Fruit fly (Drosophila melanogaster) whole organism, embryonic: ENCODE measurements around the gene Mgstl.

Experiments used
- Asciz ChIP-seq: fragments of 200-800 bp; sonication (Bioruptor generic); optimal IDR thresholded peaks from 2 replicates; lab custom pipeline; 2017; ENCODE audit warnings: missing biosample characterization, mild to moderate bottlenecking, missing genetic modification characterization, missing genetic modification reagents
- Atf6 ChIP-seq: fragments of 200-800 bp; sonication (Bioruptor generic); IDR thresholded peaks from 2 replicates; pipeline ENCODE4 v1.3.6; 2022; ENCODE audit warnings: missing biosample characterization, missing genetic modification characterization
- Blimp-1 ChIP-seq: fragments of 200-800 bp; sonication (Bioruptor generic); optimal IDR thresholded peaks from 3 replicates; lab custom pipeline; 2018; ENCODE audit warnings: missing biosample characterization, missing genetic modification characterization, mild to moderate bottlenecking, moderate library complexity, missing genetic modification reagents
- CG11085 ChIP-seq: fragments of 200-800 bp; sonication (Bioruptor generic); IDR thresholded peaks from 2 replicates; pipeline ENCODE4 v1.3.6; 2022; ENCODE audit warnings: missing biosample characterization, missing genetic modification characterization
- CG12104 ChIP-seq: fragments of 200-800 bp; sonication (Bioruptor generic); optimal IDR thresholded peaks from 3 replicates; lab custom pipeline; 2016; ENCODE audit warnings: missing biosample characterization, missing genetic modification characterization
- CG14965 ChIP-seq: fragments of 200-800 bp; sonication (Bioruptor generic); optimal IDR thresholded peaks from 2 replicates; lab custom pipeline; 2016; ENCODE audit warnings: missing biosample characterization, missing genetic modification characterization, borderline replicate concordance
- CG17829 ChIP-seq: fragments of 200-800 bp; optimal IDR thresholded peaks from 2 replicates; lab custom pipeline; 2019; ENCODE audit warnings: missing biosample characterization, mild to moderate bottlenecking, missing genetic modification characterization, moderate library complexity
- CG18011 ChIP-seq: fragments of 200-800 bp; sonication (Bioruptor generic); optimal IDR thresholded peaks from 2 replicates; lab custom pipeline; 2017; ENCODE audit warnings: missing biosample characterization, missing genetic modification characterization, mild to moderate bottlenecking, moderate library complexity, missing genotype
- CG18599 ChIP-seq: fragments of 200-800 bp; sonication (Bioruptor generic); optimal IDR thresholded peaks from 3 replicates; lab custom pipeline; 2017; ENCODE audit warnings: missing biosample characterization, missing genetic modification characterization, mild to moderate bottlenecking, moderate library complexity, missing genetic modification reagents
- CG2202 ChIP-seq: fragments of 200-800 bp; sonication (Bioruptor generic); optimal IDR thresholded peaks from 2 replicates; lab custom pipeline; 2018; ENCODE audit warnings: missing biosample characterization, mild to moderate bottlenecking, missing genetic modification characterization
- CG33557 ChIP-seq: fragments of 200-800 bp; sonication (Bioruptor generic); optimal IDR thresholded peaks from 2 replicates; lab custom pipeline; 2019; ENCODE audit warnings: missing biosample characterization, mild to moderate bottlenecking, missing genetic modification characterization, moderate library complexity
- CG34376 ChIP-seq: fragments of 200-800 bp; sonication (Bioruptor generic); optimal IDR thresholded peaks from 2 replicates; lab custom pipeline; 2018; ENCODE audit warnings: missing biosample characterization, mild to moderate bottlenecking, missing genetic modification characterization
- CG5180 ChIP-seq: fragments of 200-800 bp; sonication (Bioruptor generic); optimal IDR thresholded peaks from 3 replicates; lab custom pipeline; 2017; ENCODE audit warnings: missing biosample characterization, missing genetic modification characterization, mild to moderate bottlenecking, moderate library complexity, missing genetic modification reagents
- CG5245 ChIP-seq: fragments of 200-800 bp; sonication (Bioruptor generic); optimal IDR thresholded peaks from 3 replicates; lab custom pipeline; 2016; ENCODE audit warnings: missing biosample characterization, missing genetic modification characterization
- CG6175 ChIP-seq: fragments of 200-800 bp; sonication (Bioruptor generic); IDR thresholded peaks from 3 replicates; pipeline ENCODE4 v1.3.6; 2022; ENCODE audit warnings: missing biosample characterization, missing genetic modification characterization
- CG6765 ChIP-seq: fragments of 200-800 bp; sonication (Bioruptor generic); optimal IDR thresholded peaks from 3 replicates; lab custom pipeline; 2017; ENCODE audit warnings: missing biosample characterization, mild to moderate bottlenecking, missing genetic modification characterization
- CG7745 ChIP-seq: fragments of 200-800 bp; sonication (Bioruptor generic); optimal IDR thresholded peaks from 2 replicates; lab custom pipeline; 2018; ENCODE audit warnings: missing biosample characterization, mild to moderate bottlenecking, missing genetic modification characterization, moderate library complexity
- CG9727 ChIP-seq: fragments of 200-800 bp; sonication (Bioruptor generic); optimal IDR thresholded peaks from 3 replicates; lab custom pipeline; 2017; ENCODE audit warnings: missing biosample characterization, mild to moderate bottlenecking, missing genetic modification characterization
- Dll ChIP-seq: fragments of 200-800 bp; sonication (Bioruptor generic); IDR thresholded peaks from 4 replicates; pipeline ENCODE4 v1.3.6; 2022; ENCODE audit warnings: missing biosample characterization, missing genetic modification characterization; ENCODE audit not compliant: partially characterized antibody
- Drgx ChIP-seq: fragments of 200-800 bp; sonication (Bioruptor generic); IDR thresholded peaks from 2 replicates; pipeline ENCODE4 v1.3.6; 2022; ENCODE audit warnings: missing biosample characterization, missing genetic modification characterization
- H2.0 ChIP-seq: fragments of 200-800 bp; sonication (Bioruptor generic); IDR thresholded peaks from 2 replicates; pipeline ENCODE4 v1.3.6; 2022; ENCODE audit warnings: missing biosample characterization, missing genetic modification characterization
- Mad ChIP-seq: fragments of 200-800 bp; sonication (Bioruptor generic); optimal IDR thresholded peaks from 2 replicates; lab custom pipeline; 2016; ENCODE audit warnings: missing biosample characterization, missing genetic modification characterization
- Nf-YC ChIP-seq: fragments of 200-800 bp; optimal IDR thresholded peaks from 3 replicates; lab custom pipeline; 2019; ENCODE audit warnings: missing biosample characterization, mild to moderate bottlenecking, missing genetic modification characterization, moderate library complexity
- Ssrp ChIP-seq: fragments of 200-800 bp; sonication (Bioruptor generic); optimal IDR thresholded peaks from 2 replicates; lab custom pipeline; 2018; ENCODE audit warnings: missing biosample characterization, mild to moderate bottlenecking, missing genetic modification characterization, moderate library complexity
- az2 ChIP-seq: fragments of 200-800 bp; sonication (Bioruptor generic); optimal IDR thresholded peaks from 3 replicates; lab custom pipeline; 2016; ENCODE audit warnings: missing biosample characterization, missing genetic modification characterization
- cad ChIP-seq: fragments of >200 bp; optimal IDR thresholded peaks from 2 replicates; lab custom pipeline; 2017; ENCODE audit warnings: missing biosample characterization, missing genetic modification characterization
- caup ChIP-seq: fragments of 200-800 bp; sonication (Bioruptor generic); optimal IDR thresholded peaks from 3 replicates; lab custom pipeline; 2017; ENCODE audit warnings: missing biosample characterization, mild to moderate bottlenecking, missing genetic modification characterization, moderate library complexity; ENCODE audit not compliant: severe bottlenecking
- crol ChIP-seq: fragments of 200-800 bp; sonication (Bioruptor generic); IDR thresholded peaks from 2 replicates; pipeline ENCODE4 v1.3.6; 2022; ENCODE audit warnings: missing biosample characterization, missing genetic modification characterization
- fu2 ChIP-seq: fragments of 200-800 bp; sonication (Bioruptor generic); optimal IDR thresholded peaks from 2 replicates; lab custom pipeline; 2016; ENCODE audit warnings: missing biosample characterization, missing genetic modification characterization
- gce ChIP-seq: fragments of 200-800 bp; sonication (Bioruptor generic); IDR thresholded peaks from 3 replicates; pipeline ENCODE4 v1.3.6; 2022; ENCODE audit warnings: missing biosample characterization, missing genetic modification characterization
- grau ChIP-seq: fragments of 200-800 bp; optimal IDR thresholded peaks from 3 replicates; lab custom pipeline; 2019; ENCODE audit warnings: missing biosample characterization, mild to moderate bottlenecking, missing genetic modification characterization, moderate library complexity
- gro ChIP-seq: fragments of 200-800 bp; sonication (Bioruptor generic); optimal IDR thresholded peaks from 2 replicates; lab custom pipeline; 2016; ENCODE audit warnings: missing biosample characterization, missing genetic modification characterization
- gsb-n ChIP-seq: fragments of 200-800 bp; sonication (Bioruptor generic); optimal IDR thresholded peaks from 3 replicates; lab custom pipeline; 2018; ENCODE audit warnings: missing biosample characterization, mild to moderate bottlenecking, missing genetic modification characterization
- hkb ChIP-seq, 2 experiments: fragments of 200-800 bp in 1 of 2; fragments of >200 bp in 1 of 2; sonication (Bioruptor generic) in 1 of 2; IDR thresholded peaks in 1 of 2; optimal IDR thresholded peaks in 1 of 2; 2 replicates each; pipeline versions ENCODE4 v1.3.6 to Lab custom; 2017 to 2022; ENCODE audit warnings: missing biosample characterization in 1 of 2, missing genetic modification characterization in 1 of 2
- ind ChIP-seq: fragments of 200-800 bp; sonication (Bioruptor generic); optimal IDR thresholded peaks from 3 replicates; lab custom pipeline; 2016; ENCODE audit warnings: missing biosample characterization, missing genetic modification characterization
- inv ChIP-seq: fragments of 200-800 bp; sonication (Bioruptor generic); IDR thresholded peaks from 2 replicates; pipeline ENCODE4 v1.3.6; 2022; ENCODE audit warnings: missing biosample characterization, missing genetic modification characterization; ENCODE audit not compliant: partially characterized antibody
- lmd ChIP-seq: fragments of 200-800 bp; sonication (Bioruptor generic); IDR thresholded peaks from 2 replicates; pipeline ENCODE4 v1.3.6; 2022; ENCODE audit warnings: missing biosample characterization, missing genetic modification characterization
- onecut ChIP-seq: fragments of 200-800 bp; sonication (Bioruptor generic); IDR thresholded peaks from 2 replicates; pipeline ENCODE4 v1.3.6; 2022; ENCODE audit warnings: missing biosample characterization, missing genetic modification characterization
- otp ChIP-seq: fragments of 200-800 bp; sonication (Bioruptor generic); IDR thresholded peaks from 3 replicates; pipeline ENCODE4, ENCODE4 v1.3.6; 2022; ENCODE audit warnings: missing biosample characterization, missing genetic modification characterization
- psq ChIP-seq: fragments of 200-800 bp; sonication (Bioruptor generic); optimal IDR thresholded peaks from 2 replicates; lab custom pipeline; 2017; ENCODE audit warnings: missing biosample characterization, missing genetic modification characterization
- slp2 ChIP-seq: fragments of 200-800 bp; sonication (Bioruptor generic); optimal IDR thresholded peaks from 2 replicates; lab custom pipeline; 2016; ENCODE audit warnings: missing biosample characterization, missing genetic modification characterization
- so ChIP-seq: fragments of 200-800 bp; sonication (Bioruptor generic); IDR thresholded peaks from 3 replicates; pipeline ENCODE4 v1.3.6; 2022; ENCODE audit warnings: missing biosample characterization, missing genetic modification characterization
- sob ChIP-seq: fragments of 200-800 bp; sonication (Bioruptor generic); IDR thresholded peaks from 2 replicates; pipeline ENCODE4 v1.3.6; 2022; ENCODE audit warnings: missing biosample characterization, missing genetic modification characterization
- unc-4 ChIP-seq: fragments of 200-800 bp; sonication (Bioruptor generic); IDR thresholded peaks from 2 replicates; pipeline ENCODE4 v1.3.6; 2022; ENCODE audit warnings: missing biosample characterization, missing genetic modification characterization; ENCODE audit not compliant: partially characterized antibody
- yki ChIP-seq: fragments of >200 bp; optimal IDR thresholded peaks from 3 replicates; lab custom pipeline; 2018
- z ChIP-seq: fragments of 200-800 bp; sonication (Bioruptor generic); IDR thresholded peaks from 3 replicates; pipeline ENCODE4 v1.3.6; 2022; ENCODE audit warnings: missing biosample characterization, missing genetic modification characterization
- zen ChIP-seq: fragments of 200-800 bp; sonication (Bioruptor generic); optimal IDR thresholded peaks from 3 replicates; lab custom pipeline; 2018; ENCODE audit warnings: missing biosample characterization, mild to moderate bottlenecking, missing genetic modification characterization, moderate library complexity
- zfh1 ChIP-seq: fragments of 200-800 bp; sonication (Bioruptor generic); IDR thresholded peaks from 3 replicates; pipeline ENCODE4 v1.3.6; 2022; ENCODE audit warnings: missing biosample characterization, missing genetic modification characterization

Gene Mgstl

DNA sequence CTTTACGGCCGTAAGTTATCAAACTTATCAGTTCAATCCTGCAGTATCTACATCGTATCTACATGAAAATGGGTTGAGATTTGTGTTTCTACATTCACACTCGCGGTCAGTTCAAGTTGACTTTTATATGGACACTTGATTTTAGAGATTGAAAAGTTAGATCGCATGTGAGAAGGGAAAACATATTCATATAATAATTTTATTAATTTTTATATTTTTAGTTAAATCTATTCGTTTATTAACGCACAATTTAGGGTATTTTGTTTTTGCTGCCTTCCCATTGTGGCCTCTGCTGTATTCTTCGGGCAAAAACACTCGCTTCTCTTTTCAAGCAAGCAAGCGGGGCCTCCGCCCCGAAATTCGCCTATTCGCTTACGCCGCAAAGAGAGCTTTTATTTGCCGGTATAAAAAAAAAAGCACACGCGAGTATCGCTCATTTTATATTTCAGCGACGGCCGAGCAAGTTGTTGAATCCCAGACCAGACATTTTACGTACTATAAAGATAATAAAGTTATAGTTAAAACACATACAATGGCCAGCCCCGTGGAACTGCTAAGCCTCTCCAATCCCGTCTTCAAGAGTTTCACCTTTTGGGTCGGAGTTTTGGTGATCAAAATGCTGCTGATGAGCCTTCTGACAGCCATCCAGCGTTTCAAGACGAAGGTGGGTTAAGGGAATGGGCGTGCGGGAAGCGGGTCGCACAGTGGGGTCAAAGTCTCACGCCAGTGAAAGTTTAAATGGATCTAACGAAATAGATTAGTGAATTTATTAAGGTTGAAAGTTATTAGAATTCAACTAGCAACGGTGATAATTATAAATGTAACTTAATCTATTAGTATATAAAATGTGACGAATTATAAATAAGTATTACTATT is 951 bp downstream of the Mgstl start (continued):
- TF ChIP-seq ind = peak; percentile 82
- no peak for TF ChIP-seq inv (GFP tag; lab: Robert Waterston, UW)
- peak; percentile 94 for TF ChIP-seq Drgx
- TF ChIP-seq CG5245 (GFP tag; lab: Kevin White, UChicago) = peak; percentile 73
- TF ChIP-seq CG17829 (tag; lab: Kevin White, UChicago) = peak; percentile 91
- TF ChIP-seq otp (GFP tag; lab: Robert Waterston, UW) = peak; percentile 75
- peak; percentile 75; the same call in 2 of the 3 replicates for TF ChIP-seq CG6175 (GFP tag; lab: Robert Waterston, UW)
- peak; percentile 79 for TF ChIP-seq onecut (GFP tag; lab: Robert Waterston, UW)
- TF ChIP-seq fu2 (GFP tag; lab: Kevin White, UChicago) = no peak
- TF ChIP-seq CG34376 (GFP tag; lab: Kevin White, UChicago) = peak; percentile 62
- TF ChIP-seq cad (GFP tag; lab: Kevin White, UChicago) = no peak
- TF ChIP-seq sob (GFP tag; lab: Robert Waterston, UW) = peak; percentile 91
- TF ChIP-seq CG33557 = peak; percentile 69
- TF ChIP-seq az2 (GFP tag; lab: Kevin White, UChicago) = peak; percentile 79
- TF ChIP-seq caup (GFP tag; lab: Kevin White, UChicago) = peak; percentile 92
- TF ChIP-seq Dll (GFP tag; lab: Robert Waterston, UW) = no peak
- peak; percentile 5 for TF ChIP-seq gro (GFP tag; lab: Kevin White, UChicago)
- TF ChIP-seq yki (lab: Kevin White, UChicago) = no peak
- peak; percentile 89 for TF ChIP-seq Asciz (GFP tag; lab: Kevin White, UChicago)
- TF ChIP-seq Mad = peak; percentile 22
- peak; percentile 90 for TF ChIP-seq gsb-n (tag; lab: Kevin White, UChicago)
- peak; percentile 84 for TF ChIP-seq CG6765 (GFP tag; lab: Kevin White, UChicago)
- peak; percentile 72 for TF ChIP-seq CG2202
- TF ChIP-seq grau (tag; lab: Kevin White, UChicago) = peak; percentile 92
- no peak for TF ChIP-seq psq (GFP tag; lab: Kevin White, UChicago)
- peak; percentile 94 for TF ChIP-seq CG18599
- 0 out of 2 replicates have a peak, but pooled peaks have one; percentile 24 for TF ChIP-seq unc-4
- peak; percentile 91 for TF ChIP-seq crol
- peak; percentile 54 for TF ChIP-seq CG18011 (GFP tag; lab: Kevin White, UChicago)
- peak; percentile 86 for TF ChIP-seq H2.0 (GFP tag; lab: Robert Waterston, UW)
- TF ChIP-seq CG12104 = peak; percentile 80
- peak; percentile 94 for TF ChIP-seq zfh1 (GFP tag; lab: Robert Waterston, UW)
- no peak for TF ChIP-seq z (GFP tag; lab: Robert Waterston, UW)
- no peak for TF ChIP-seq slp2 (GFP tag; lab: Kevin White, UChicago)
- peak; percentile 83; the same call in 2 of the 3 replicates for TF ChIP-seq gce (GFP tag; lab: Robert Waterston, UW)
- TF ChIP-seq CG9727 (GFP tag; lab: Kevin White, UChicago) = peak; percentile 88
- TF ChIP-seq Blimp-1 (GFP tag; lab: Kevin White, UChicago) = peak; percentile 89
- peak; percentile 85 for TF ChIP-seq Nf-YC (tag; lab: Kevin White, UChicago)
- no peak for TF ChIP-seq hkb (optimal IDR thresholded peaks at IDR 0.05; lab: Kevin White, UChicago)
- TF ChIP-seq hkb (GFP tag; IDR thresholded peaks at IDR 0.05; lab: Robert Waterston, UW) = peak; percentile 94
- TF ChIP-seq Ssrp = peak; percentile 84
- TF ChIP-seq lmd = peak; percentile 88
- TF ChIP-seq CG11085 (GFP tag; lab: Robert Waterston, UW) = peak; percentile 44; the same call in 1 of the 2 replicates
- TF ChIP-seq CG7745 = no peak
- TF ChIP-seq zen = peak; percentile 85
- peak; percentile 75 for TF ChIP-seq CG5180
- peak; percentile 92 for TF ChIP-seq Atf6
- no peak for TF ChIP-seq CG14965
- peak; percentile 91; the same call in 2 of the 3 replicates for TF ChIP-seq so (GFP tag; lab: Robert Waterston, UW)
